Fruit fly (Drosophila melanogaster) whole organism, wandering third instar larva: ENCODE results near the gene CG33947.

Experiments used
- Abd-B ChIP-seq: fragments of >200 bp; optimal IDR thresholded peaks from 2 replicates; lab custom pipeline; 2017; ENCODE audit warnings: missing biosample characterization, missing genetic modification characterization
- CG32264 ChIP-seq: fragments of 200-800 bp; sonication (Bioruptor generic); optimal IDR thresholded peaks from 2 replicates; lab custom pipeline; 2016; ENCODE audit warnings: missing biosample characterization, missing genetic modification characterization
- CG9705 ChIP-seq: fragments of 200-800 bp; sonication (Bioruptor generic); optimal IDR thresholded peaks from 2 replicates; lab custom pipeline; 2018; ENCODE audit warnings: missing biosample characterization, mild to moderate bottlenecking, missing genetic modification characterization
- CrebA ChIP-seq: fragments of 200-800 bp; sonication (Bioruptor generic); optimal IDR thresholded peaks from 2 replicates; lab custom pipeline; 2016; ENCODE audit warnings: missing biosample characterization, mild to moderate bottlenecking, missing genetic modification characterization, borderline replicate concordance
- Dfd ChIP-seq: fragments of >200 bp; optimal IDR thresholded peaks from 2 replicates; lab custom pipeline; 2017; ENCODE audit warnings: missing biosample characterization, missing genetic modification characterization
- Dif ChIP-seq: fragments of 200-275, 200-300 bp; sonication (Bioruptor generic); optimal IDR thresholded peaks from 2 replicates; lab custom pipeline; 2018; ENCODE audit warnings: missing biosample characterization, missing genetic modification characterization; ENCODE audit not compliant: partially characterized antibody
- GATAd ChIP-seq: sonication (Bioruptor generic); optimal IDR thresholded peaks from 2 replicates; lab custom pipeline; 2016; ENCODE audit warnings: missing biosample characterization, missing genetic modification characterization
- HLH106 ChIP-seq: fragments of 200-800 bp; optimal IDR thresholded peaks from 3 replicates; lab custom pipeline; 2019; ENCODE audit warnings: missing biosample characterization, mild to moderate bottlenecking, missing genetic modification characterization, moderate library complexity
- Hnf4 ChIP-seq: fragments of 200-800 bp; sonication (Bioruptor generic); optimal IDR thresholded peaks from 2 replicates; lab custom pipeline; 2016; ENCODE audit warnings: missing biosample characterization, mild to moderate bottlenecking, missing genetic modification characterization
- Hr78 ChIP-seq: fragments of >200 bp; optimal IDR thresholded peaks from 2 replicates; lab custom pipeline; 2017; ENCODE audit warnings: missing biosample characterization, missing genetic modification characterization
- Hr83 ChIP-seq: fragments of 200-300 bp; sonication (Bioruptor generic); optimal IDR thresholded peaks from 2 replicates; lab custom pipeline; 2016; ENCODE audit warnings: missing biosample characterization, mild to moderate bottlenecking, missing genetic modification characterization, moderate library complexity; ENCODE audit not compliant: poor library complexity, severe bottlenecking
- Jra ChIP-seq: sonication (Bioruptor generic); optimal IDR thresholded peaks from 2 replicates; lab custom pipeline; 2016; ENCODE audit warnings: missing biosample characterization, missing genetic modification characterization
- Mio ChIP-seq: sonication (Bioruptor generic); optimal IDR thresholded peaks from 2 replicates; lab custom pipeline; 2016; ENCODE audit warnings: missing biosample characterization, missing genetic modification characterization
- Myc ChIP-seq: fragments of >200 bp; optimal IDR thresholded peaks from 2 replicates; lab custom pipeline; 2017
- N ChIP-seq: fragments of >200 bp; optimal IDR thresholded peaks from 2 replicates; lab custom pipeline; 2018; ENCODE audit warnings: missing biosample characterization, missing external identifiers, missing genetic modification characterization
- OdsH ChIP-seq: fragments of 200-800 bp; sonication (Bioruptor generic); optimal IDR thresholded peaks from 2 replicates; lab custom pipeline; 2016; ENCODE audit warnings: missing biosample characterization, mild to moderate bottlenecking, missing genetic modification characterization
- Rel ChIP-seq, 2 experiments: fragments of 200-800 bp; sonication (Bioruptor generic) in 1 of 2; optimal IDR thresholded peaks; 2 replicates in 1 of 2; 3 replicates in 1 of 2; lab custom pipeline; 2016 to 2019; ENCODE audit warnings: mild to moderate bottlenecking in 2 of 2, missing biosample characterization in 2 of 2, missing genetic modification characterization in 2 of 2, moderate library complexity in 1 of 2
- Sp1 ChIP-seq: fragments of 200-800 bp; sonication (Bioruptor generic); optimal IDR thresholded peaks from 3 replicates; lab custom pipeline; 2019; ENCODE audit warnings: missing biosample characterization, mild to moderate bottlenecking, missing genetic modification characterization, moderate library complexity
- Vsx2 ChIP-seq: fragments of 200-300, 225-300 bp; sonication (Bioruptor generic); optimal IDR thresholded peaks from 2 replicates; lab custom pipeline; 2018; ENCODE audit warnings: missing biosample characterization, missing genetic modification characterization; ENCODE audit not compliant: partially characterized antibody
- br ChIP-seq: fragments of 200-800 bp; sonication (Bioruptor generic); optimal IDR thresholded peaks from 2 replicates; lab custom pipeline; 2016; ENCODE audit warnings: missing biosample characterization, missing genetic modification characterization
- brk ChIP-seq: fragments of 200-800 bp; sonication (Bioruptor generic); optimal IDR thresholded peaks from 2 replicates; lab custom pipeline; 2016; ENCODE audit warnings: missing biosample characterization, mild to moderate bottlenecking, missing genetic modification characterization
- dl ChIP-seq, 2 experiments: fragments of 175-275, 200-275 bp in 1 of 2; fragments of 200-275 bp in 1 of 2; sonication (Bioruptor generic); optimal IDR thresholded peaks; lab custom pipeline; 2018; ENCODE audit warnings: mild to moderate bottlenecking in 2 of 2, missing biosample characterization in 2 of 2, missing genetic modification characterization in 2 of 2, moderate library complexity in 2 of 2; ENCODE audit not compliant: partially characterized antibody in 2 of 2, insufficient read depth in 1 of 2
- dmrt93B ChIP-seq: fragments of 200-800 bp; sonication (Bioruptor generic); optimal IDR thresholded peaks from 2 replicates; lab custom pipeline; 2018; ENCODE audit warnings: missing biosample characterization, mild to moderate bottlenecking, missing genetic modification characterization
- dsf ChIP-seq: sonication (Bioruptor generic); optimal IDR thresholded peaks from 2 replicates; lab custom pipeline; 2016; ENCODE audit warnings: missing biosample characterization, missing genetic modification characterization, borderline replicate concordance
- ey ChIP-seq: fragments of 200-800 bp; sonication (Bioruptor generic); optimal IDR thresholded peaks from 2 replicates; lab custom pipeline; 2016; ENCODE audit warnings: missing biosample characterization, missing genetic modification characterization
- foxo ChIP-seq, 2 experiments: fragments of 200-800 bp; sonication (Bioruptor generic); optimal IDR thresholded peaks; 2 replicates in 1 of 2; 3 replicates in 1 of 2; lab custom pipeline; 2016 to 2017; ENCODE audit warnings: missing biosample characterization in 2 of 2, missing genetic modification characterization in 2 of 2
- fru ChIP-seq: fragments of 200-800 bp; sonication (Bioruptor generic); optimal IDR thresholded peaks from 3 replicates; lab custom pipeline; 2016; ENCODE audit warnings: missing biosample characterization, mild to moderate bottlenecking, missing genetic modification characterization
- h ChIP-seq: fragments of 200-800 bp; sonication (Bioruptor generic); optimal IDR thresholded peaks from 3 replicates; lab custom pipeline; 2016; ENCODE audit warnings: missing biosample characterization, mild to moderate bottlenecking, missing genetic modification characterization
- jim ChIP-seq: fragments of 175-275, 200-325 bp; sonication (Bioruptor generic); optimal IDR thresholded peaks from 2 replicates; lab custom pipeline; 2016; ENCODE audit warnings: missing biosample characterization, mild to moderate bottlenecking, missing genetic modification characterization
- lola ChIP-seq: fragments of >200 bp; optimal IDR thresholded peaks from 2 replicates; lab custom pipeline; 2017; ENCODE audit warnings: missing biosample characterization, missing genetic modification characterization
- pan ChIP-seq: fragments of >200 bp; optimal IDR thresholded peaks from 2 replicates; lab custom pipeline; 2017
- psq ChIP-seq: fragments of 200-800 bp; sonication (Bioruptor generic); optimal IDR thresholded peaks from 3 replicates; lab custom pipeline; 2017; ENCODE audit warnings: missing biosample characterization, mild to moderate bottlenecking, missing genetic modification characterization, moderate library complexity
- rgr ChIP-seq: fragments of 200-800 bp; sonication (Bioruptor generic); optimal IDR thresholded peaks from 3 replicates; lab custom pipeline; 2016; ENCODE audit warnings: missing biosample characterization, mild to moderate bottlenecking, missing genetic modification characterization
- sage ChIP-seq: fragments of 200-800 bp; sonication (Bioruptor generic); optimal IDR thresholded peaks from 2 replicates; lab custom pipeline; 2016; ENCODE audit warnings: missing biosample characterization, mild to moderate bottlenecking, missing genetic modification characterization
- sv ChIP-seq: fragments of 200-800 bp; sonication (Bioruptor generic); optimal IDR thresholded peaks from 3 replicates; lab custom pipeline; 2016; ENCODE audit warnings: missing biosample characterization, missing genetic modification characterization
- tai ChIP-seq: sonication (Bioruptor generic); optimal IDR thresholded peaks from 2 replicates; lab custom pipeline; 2016; ENCODE audit warnings: missing biosample characterization, missing genetic modification characterization
- usp ChIP-seq: fragments of >200 bp; optimal IDR thresholded peaks from 2 replicates; lab custom pipeline; 2017; ENCODE audit warnings: missing biosample characterization, missing genetic modification characterization
- woc ChIP-seq: sonication (Bioruptor generic); optimal IDR thresholded peaks from 2 replicates; lab custom pipeline; 2016; ENCODE audit warnings: missing biosample characterization, mild to moderate bottlenecking, missing genetic modification characterization

CG33947 gene

DNA sequence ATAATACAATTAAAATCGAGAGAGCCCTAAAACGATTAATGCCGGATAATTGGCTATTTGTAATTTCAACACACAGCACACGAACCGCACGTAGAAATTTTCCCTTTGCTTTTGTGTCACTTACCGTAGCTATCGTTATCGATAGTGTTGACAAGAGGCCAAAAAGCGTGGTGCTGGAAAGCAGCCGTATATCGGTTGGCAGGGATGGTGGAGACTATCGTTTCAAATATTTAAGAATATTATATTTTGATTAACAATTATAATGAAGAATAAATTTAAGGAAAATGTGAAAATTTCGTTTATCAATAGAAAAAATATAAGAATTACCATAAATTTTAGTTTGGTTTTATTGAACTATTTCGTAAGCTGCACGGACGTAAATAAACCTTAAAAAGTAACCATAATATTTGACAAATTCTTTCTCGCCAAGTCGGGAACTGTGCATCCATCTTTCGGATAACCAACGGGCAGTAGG lies 3.2 kb upstream of the CG33947 start, which contains the start of gene JIL-1 (continued):
- no peak for TF ChIP-seq dl (GFP tag; optimal IDR thresholded peaks at IDR 0.05; lab: Kevin White, UChicago; ENCODE audit: insufficient read depth in 1 of 2, partially characterized antibody in 2 of 2)

DNA sequence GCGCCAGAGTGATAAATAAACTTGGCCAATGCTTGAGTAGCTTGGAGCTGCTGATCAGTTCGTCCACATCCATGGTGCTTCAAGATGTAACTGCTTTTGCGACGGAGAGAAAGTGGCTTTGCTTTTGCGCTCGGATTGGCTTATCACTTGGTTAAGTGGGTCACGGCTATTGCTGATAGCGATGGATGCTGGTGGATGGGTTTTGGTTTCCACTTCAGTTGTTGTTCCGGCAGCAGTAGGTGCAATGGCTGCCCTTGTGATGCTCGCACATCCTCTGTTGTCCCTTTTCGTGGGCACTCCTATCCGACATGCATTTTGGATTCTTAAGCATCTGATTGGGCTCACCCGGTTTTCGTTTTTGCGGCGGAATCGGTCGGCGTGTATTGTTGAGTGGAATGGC lies 2.0 kb upstream of the CG33947 start:
- no peak for TF ChIP-seq usp
- TF ChIP-seq CG9705 (GFP tag; lab: Kevin White, UChicago): no peak
- TF ChIP-seq, all 38 proteins: peak for 0

DNA sequence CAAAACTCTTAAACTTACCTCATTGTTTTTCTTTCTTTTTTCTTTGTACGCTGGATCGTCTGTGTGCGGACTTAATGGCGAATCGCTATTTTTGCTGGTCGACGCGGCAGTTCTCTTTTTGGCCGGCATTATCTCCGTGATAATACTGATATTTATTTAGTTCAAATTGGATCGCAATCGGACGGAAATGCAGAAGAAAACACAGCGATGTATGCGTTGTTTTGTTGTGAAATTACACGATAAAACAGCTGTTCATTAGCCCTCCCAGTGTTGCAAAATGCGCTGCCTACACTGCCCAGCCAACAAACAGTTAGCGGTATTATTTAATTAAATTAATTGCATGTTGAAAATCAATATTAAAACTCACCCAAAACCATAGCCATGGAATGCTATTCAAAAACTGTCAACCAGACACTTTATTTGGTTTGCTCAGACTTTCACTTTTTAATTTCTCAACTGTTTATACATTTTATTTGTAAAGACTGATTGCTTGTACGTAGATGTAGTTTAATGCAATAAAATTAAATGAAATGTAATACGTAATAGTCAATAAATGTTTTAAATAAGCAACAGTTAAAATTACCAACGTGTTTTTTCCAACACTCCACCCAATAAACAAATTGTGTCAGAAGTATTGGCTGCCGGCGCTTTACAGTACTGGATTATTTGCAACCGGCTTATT lies 1.8 kb downstream of the CG33947 start, which contains the start of the genes Irbp18 and APP-BP1:
Irbp18 (minus strand) TSS at position 205 of the 682 bp plus-strand sequence.
APP-BP1 (plus strand) TSS at position 431 of the 682 bp plus-strand sequence.
- TF ChIP-seq HLH106 (tag; lab: Kevin White, UChicago): peak; percentile 92
- TF ChIP-seq Mio (GFP tag; lab: Kevin White, UChicago): peak; percentile 39
- peak; percentile 87 for TF ChIP-seq sage (GFP tag; lab: Kevin White, UChicago)
- TF ChIP-seq N: no peak
- TF ChIP-seq psq: peak; percentile 91
- TF ChIP-seq br: peak; percentile 95
- TF ChIP-seq lola: no peak
- TF ChIP-seq fru (GFP tag; lab: Kevin White, UChicago): peak; percentile 96
- peak; percentile 94 for TF ChIP-seq OdsH (GFP tag; lab: Kevin White, UChicago)
- TF ChIP-seq rgr: peak; percentile 95
- peak; percentile 88 for TF ChIP-seq brk (GFP tag; lab: Kevin White, UChicago)
- peak; percentile 93 for TF ChIP-seq tai (GFP tag; lab: Kevin White, UChicago)
- TF ChIP-seq usp: no peak
- TF ChIP-seq Myc (lab: Kevin White, UChicago): peak; percentile 47
- peak; percentile 96 for TF ChIP-seq h (GFP tag; lab: Kevin White, UChicago)
- TF ChIP-seq Vsx2 (GFP tag; lab: Kevin White, UChicago): no peak
- TF ChIP-seq Hr83 (GFP tag; lab: Kevin White, UChicago): peak; percentile 82
- no peak for TF ChIP-seq CrebA (GFP tag; lab: Kevin White, UChicago)
- no peak for TF ChIP-seq Hr78 (GFP tag; lab: Kevin White, UChicago)
- TF ChIP-seq Abd-B (GFP tag; lab: Kevin White, UChicago): no peak
- peak; percentile 86 for TF ChIP-seq dmrt93B (GFP tag; lab: Kevin White, UChicago)
- peak; percentile 93 for TF ChIP-seq Sp1 (GFP tag; lab: Kevin White, UChicago)
- TF ChIP-seq Rel (GFP tag; optimal IDR thresholded peaks at IDR 0.05; lab: Kevin White, UChicago): peak; percentile 70
- TF ChIP-seq Rel (tag; optimal IDR thresholded peaks at IDR 0.05; lab: Kevin White, UChicago): peak; percentile 71
- no peak for TF ChIP-seq dl (GFP tag; optimal IDR thresholded peaks at IDR 0.05; lab: Kevin White, UChicago; ENCODE audit: insufficient read depth in 1 of 2, partially characterized antibody in 2 of 2)
- peak; percentile 80 for TF ChIP-seq dsf (GFP tag; lab: Kevin White, UChicago)
- peak; percentile 97 for TF ChIP-seq sv (GFP tag; lab: Kevin White, UChicago)
- peak; percentile 89 for TF ChIP-seq woc
- TF ChIP-seq Jra (GFP tag; lab: Kevin White, UChicago): peak; percentile 93
- peak; percentile 79 to 96 for TF ChIP-seq foxo (GFP tag; optimal IDR thresholded peaks at IDR 0.05; lab: Kevin White, UChicago)
- no peak for TF ChIP-seq Dif
- TF ChIP-seq ey: peak; percentile 95
- TF ChIP-seq Dfd (GFP tag; lab: Kevin White, UChicago): no peak
- peak; percentile 81 for TF ChIP-seq GATAd (GFP tag; lab: Kevin White, UChicago)
- TF ChIP-seq Hnf4 (GFP tag; lab: Kevin White, UChicago): peak; percentile 92
- TF ChIP-seq CG32264 (GFP tag; lab: Kevin White, UChicago): peak; percentile 88
- peak; percentile 85 for TF ChIP-seq CG9705 (GFP tag; lab: Kevin White, UChicago)
- TF ChIP-seq jim: no peak
- TF ChIP-seq pan (lab: Kevin White, UChicago): no peak
